Worm (Caenorhabditis elegans) whole organism, L4 larva: ENCODE results near the gene R02F2.9.
A peak's percentile ranks its signal among the peaks of the same experiment; 100 is the strongest.

ENCODE experiments used
- F26F4.8 ChIP-seq: fragments of 200-800 bp; sonication (Bioruptor generic); conservative IDR thresholded peaks from 2 replicates; pipeline ENCODE4 v1.3.6; 2022; ENCODE audit warnings: missing genetic modification characterization, missing compliant biosample characterization
- F37D6.2 ChIP-seq: sonication (generic microtip); optimal IDR thresholded peaks from 2 replicates; lab custom pipeline; 2016; ENCODE audit warnings: mild to moderate bottlenecking, missing genetic modification characterization, missing compliant biosample characterization
- F49E8.2 ChIP-seq: sonication (generic microtip); optimal IDR thresholded peaks from 2 replicates; lab custom pipeline; 2016; ENCODE audit warnings: missing compliant biosample characterization, mild to moderate bottlenecking, missing genetic modification characterization, borderline replicate concordance
- R02D3.7 ChIP-seq: fragments of 150-350 bp; sonication (generic microtip); optimal IDR thresholded peaks from 3 replicates; lab custom pipeline; 2014; ENCODE audit warnings: missing biosample characterization, missing genetic modification characterization
- T26A8.4 ChIP-seq: fragments of 200-800 bp; sonication (Bioruptor generic); IDR thresholded peaks from 2 replicates; pipeline ENCODE4 v1.3.6; 2022; ENCODE audit warnings: missing genetic modification characterization, missing compliant biosample characterization
- Y5F2A.4 ChIP-seq: fragments of 200-800 bp; sonication (Bioruptor generic); optimal IDR thresholded peaks from 2 replicates; lab custom pipeline; 2018; ENCODE audit warnings: mild to moderate bottlenecking, missing genetic modification characterization, missing compliant biosample characterization
- ZK337.2 ChIP-seq: fragments of 200-800 bp; sonication (Bioruptor generic); IDR thresholded peaks from 2 replicates; pipeline ENCODE4 v1.3.6; 2022; ENCODE audit warnings: missing genetic modification reagents, missing genetic modification characterization, missing compliant biosample characterization
- aha-1 ChIP-seq: fragments of 150-350 bp; peaks from one replicate; lab custom pipeline; 2014; ENCODE audit warnings: missing biosample characterization, missing genetic modification characterization
- arid-1 ChIP-seq: fragments of 200-800 bp; sonication (Bioruptor generic); conservative IDR thresholded peaks from 2 replicates; pipeline ENCODE4 v1.3.6; 2022; ENCODE audit warnings: missing genetic modification reagents, missing genetic modification characterization, missing compliant biosample characterization
- ceh-28 ChIP-seq: fragments of 150-350 bp; optimal IDR thresholded peaks from 2 replicates; lab custom pipeline; 2014; ENCODE audit warnings: missing biosample characterization, missing genetic modification reagents, missing genetic modification characterization
- ceh-32 ChIP-seq: sonication (generic microtip); optimal IDR thresholded peaks from 2 replicates; lab custom pipeline; 2016; ENCODE audit warnings: mild to moderate bottlenecking, missing genetic modification characterization, missing compliant biosample characterization; ENCODE audit not compliant: poor library complexity
- ceh-82 ChIP-seq: sonication (generic microtip); optimal IDR thresholded peaks from 2 replicates; lab custom pipeline; 2017; ENCODE audit warnings: missing biosample characterization, missing genetic modification characterization
- cey-2 ChIP-seq: sonication (generic microtip); optimal IDR thresholded peaks from 3 replicates; lab custom pipeline; 2017; ENCODE audit warnings: missing genetic modification characterization, mild to moderate bottlenecking, missing compliant biosample characterization, antibody characterized with exemption, borderline replicate concordance; ENCODE audit not compliant: insufficient read depth
- ctbp-1 ChIP-seq: fragments of 200-800 bp; sonication (Bioruptor generic); IDR thresholded peaks from 2 replicates; pipeline ENCODE4 v1.3.6; 2022; ENCODE audit warnings: missing genetic modification reagents, missing genetic modification characterization, missing compliant biosample characterization
- dmd-8 ChIP-seq: fragments of 200-800 bp; sonication (Bioruptor generic); IDR thresholded peaks from 2 replicates; pipeline ENCODE4 v1.3.6; 2022; ENCODE audit warnings: missing genetic modification characterization, missing compliant biosample characterization
- dmd-9 ChIP-seq: fragments of 200-800 bp; sonication (Bioruptor generic); IDR thresholded peaks from 2 replicates; pipeline ENCODE4 v1.3.6; 2022; ENCODE audit warnings: missing genetic modification reagents, missing genetic modification characterization, missing compliant biosample characterization
- duxl-1 ChIP-seq: sonication (generic microtip); optimal IDR thresholded peaks from 2 replicates; lab custom pipeline; 2016; ENCODE audit warnings: mild to moderate bottlenecking, missing genetic modification characterization, moderate library complexity, missing compliant biosample characterization; ENCODE audit not compliant: poor library complexity
- dve-1 ChIP-seq: sonication (generic microtip); optimal IDR thresholded peaks from 2 replicates; lab custom pipeline; 2017; ENCODE audit warnings: antibody characterized with exemption, mild to moderate bottlenecking, missing genetic modification characterization, missing compliant biosample characterization; ENCODE audit not compliant: insufficient read depth
- fkh-10 ChIP-seq: fragments of 150-350 bp; optimal IDR thresholded peaks from 2 replicates; lab custom pipeline; 2014; ENCODE audit warnings: missing biosample characterization, missing genetic modification reagents, missing genetic modification characterization
- hlh-11 ChIP-seq: fragments of 200-800 bp; sonication (Bioruptor generic); optimal IDR thresholded peaks from 2 replicates; lab custom pipeline; 2018; ENCODE audit warnings: mild to moderate bottlenecking, missing genetic modification characterization, missing compliant biosample characterization
- jun-1 ChIP-seq: fragments of 150-350 bp; optimal IDR thresholded peaks from 2 replicates; lab custom pipeline; 2014; ENCODE audit warnings: missing biosample characterization, missing genetic modification reagents, missing genetic modification characterization
- lin-1 ChIP-seq: fragments of 200-800 bp; sonication (Bioruptor generic); IDR thresholded peaks from 2 replicates; pipeline ENCODE4 v1.3.6; 2022; ENCODE audit warnings: missing genetic modification reagents, missing genetic modification characterization, missing compliant biosample characterization
- lin-13 ChIP-seq: fragments of 150-350 bp; optimal IDR thresholded peaks from 2 replicates; lab custom pipeline; 2014; ENCODE audit warnings: missing biosample characterization, missing genetic modification reagents, missing genetic modification characterization
- lin-29 ChIP-seq: fragments of 200-800 bp; sonication (Bioruptor generic); IDR thresholded peaks from 2 replicates; pipeline ENCODE4 v1.3.6; 2022; ENCODE audit warnings: missing genetic modification reagents, missing genetic modification characterization, missing compliant biosample characterization
- lir-3 ChIP-seq: sonication (generic microtip); optimal IDR thresholded peaks from 2 replicates; lab custom pipeline; 2016; ENCODE audit warnings: mild to moderate bottlenecking, missing genetic modification characterization, missing compliant biosample characterization
- madf-5 ChIP-seq, 2 experiments: fragments of 200-800 bp; sonication (Bioruptor generic); IDR thresholded peaks; 2 replicates each; pipeline ENCODE4 v1.3.6; 2022; ENCODE audit warnings: missing compliant biosample characterization in 2 of 2, missing genetic modification characterization in 2 of 2
- mdl-1 ChIP-seq, 2 experiments: fragments of 150-350 bp in 1 of 2; sonication (generic microtip) in 1 of 2; optimal IDR thresholded peaks; 2 replicates each; lab custom pipeline; 2014 to 2017; ENCODE audit warnings: missing biosample characterization in 2 of 2, missing genetic modification characterization in 2 of 2
- nhr-10 ChIP-seq: fragments of 150-350 bp; optimal IDR thresholded peaks from 2 replicates; lab custom pipeline; 2014; ENCODE audit warnings: missing biosample characterization, missing genetic modification characterization
- nhr-11 ChIP-seq: fragments of 150-350 bp; optimal IDR thresholded peaks from 2 replicates; lab custom pipeline; 2014; ENCODE audit warnings: missing biosample characterization, missing genetic modification characterization
- nhr-25 ChIP-seq: sonication (generic microtip); optimal IDR thresholded peaks from 2 replicates; lab custom pipeline; 2017; ENCODE audit warnings: missing genetic modification characterization, mild to moderate bottlenecking, missing compliant biosample characterization, antibody characterized with exemption, moderate library complexity, borderline replicate concordance; ENCODE audit not compliant: insufficient read depth
- nhr-28 ChIP-seq: fragments of 150-350 bp; optimal IDR thresholded peaks from 2 replicates; lab custom pipeline; 2014; ENCODE audit warnings: missing biosample characterization, missing genetic modification characterization
- nhr-76 ChIP-seq: fragments of 150-350 bp; optimal IDR thresholded peaks from 2 replicates; lab custom pipeline; 2014; ENCODE audit warnings: missing biosample characterization, missing genetic modification characterization
- pqm-1 ChIP-seq: sonication (generic microtip); optimal IDR thresholded peaks from 2 replicates; lab custom pipeline; 2017; ENCODE audit warnings: missing biosample characterization, missing genetic modification characterization
- set-16 ChIP-seq: fragments of 200-800 bp; sonication (Bioruptor generic); IDR thresholded peaks from 2 replicates; pipeline ENCODE4 v1.3.6; 2022; ENCODE audit warnings: missing genetic modification reagents, missing genetic modification characterization, missing compliant biosample characterization
- spr-3 ChIP-seq: fragments of 200-800 bp; sonication (Bioruptor generic); optimal IDR thresholded peaks from 2 replicates; lab custom pipeline; 2018; ENCODE audit warnings: mild to moderate bottlenecking, missing genetic modification characterization, missing compliant biosample characterization
- vab-7 ChIP-seq: fragments of 200-800 bp; sonication (Bioruptor generic); IDR thresholded peaks from 2 replicates; pipeline ENCODE4 v1.3.6; 2022; ENCODE audit warnings: missing genetic modification reagents, missing genetic modification characterization, missing compliant biosample characterization
- zfp-2 ChIP-seq: sonication (generic microtip); optimal IDR thresholded peaks from 2 replicates; lab custom pipeline; 2016; ENCODE audit warnings: mild to moderate bottlenecking, missing genetic modification characterization, missing compliant biosample characterization
- zip-11 ChIP-seq: fragments of 200-800 bp; sonication (Bioruptor generic); IDR thresholded peaks from 2 replicates; pipeline ENCODE4 v1.3.6; 2022; ENCODE audit warnings: missing genetic modification characterization, missing compliant biosample characterization
- zip-2 ChIP-seq: fragments of 150-350 bp; optimal IDR thresholded peaks from 2 replicates; lab custom pipeline; 2014; ENCODE audit warnings: missing biosample characterization, missing genetic modification characterization

R02F2.9 gene

ce11 chrIII:5453290-5453689 is 45.7 kb upstream of the R02F2.9 start, which contains the start of gene F48E8.4:
Gene F48E8.4 (plus strand): TSS chrIII:5453590.
- TF ChIP-seq duxl-1 (tag; lab: Kevin White, UChicago) (no peak), lin-1 (GFP tag; lab: Robert Waterston, UW) (no peak), R02D3.7 (tag; lab: Kevin White, UChicago) (no peak), nhr-25 (tag; lab: Kevin White, UChicago) (no peak), spr-3 (no peak), T26A8.4 (GFP tag; lab: Robert Waterston, UW) (0 out of 2 replicates have a peak, but pooled peaks have one; percentile 20), nhr-11 (no peak), aha-1 (tag; lab: Kevin White, UChicago) (peak; percentile 31), zfp-2 (tag; lab: Kevin White, UChicago) (no peak), F37D6.2 (tag; lab: Kevin White, UChicago) (no peak), F49E8.2 (tag; lab: Kevin White, UChicago) (no peak)

ce11 chrIII:5461079-5461478 is 37.9 kb upstream of the R02F2.9 start, which contains the start of gene F48E8.3:
Gene F48E8.3 (plus strand): TSS chrIII:5461379.
- TF ChIP-seq spr-3: no peak
- no peak for TF ChIP-seq ceh-28 (tag; lab: Kevin White, UChicago)
- TF ChIP-seq nhr-10 (tag; lab: Kevin White, UChicago): no peak
- no peak for TF ChIP-seq dmd-8
- no peak for TF ChIP-seq vab-7
- TF ChIP-seq ceh-32 (tag; lab: Kevin White, UChicago): no peak
- TF ChIP-seq F26F4.8 (GFP tag; lab: Robert Waterston, UW): no peak
- TF ChIP-seq nhr-76 (tag; lab: Kevin White, UChicago): no peak
- no peak for TF ChIP-seq fkh-10 (GFP tag; lab: Kevin White, UChicago)
- TF ChIP-seq pqm-1 (tag; lab: Kevin White, UChicago): no peak
- TF ChIP-seq F37D6.2 (tag; lab: Kevin White, UChicago): no peak
- TF ChIP-seq madf-5 (GFP tag; IDR thresholded peaks at IDR 0.05; lab: Robert Waterston, UW): no peak
- no peak for TF ChIP-seq zip-11 (GFP tag; lab: Robert Waterston, UW)
- no peak for TF ChIP-seq lin-1 (GFP tag; lab: Robert Waterston, UW)
- TF ChIP-seq ceh-82 (tag; lab: Kevin White, UChicago): no peak
- no peak for TF ChIP-seq jun-1 (tag; lab: Kevin White, UChicago)

- TF ChIP-seq set-16 (no peak), zip-2 (tag; lab: Kevin White, UChicago) (no peak), F49E8.2 (tag; lab: Kevin White, UChicago) (no peak), vab-7 (no peak), lin-29 (GFP tag; lab: Robert Waterston, UW) (no peak), ctbp-1 (no peak), ZK337.2 (GFP tag; lab: Robert Waterston, UW) (no peak), lir-3 (tag; lab: Kevin White, UChicago) (no peak), arid-1 (GFP tag; lab: Robert Waterston, UW) (no peak)
Observed at ce11 chrIII:5464077-5464476, 34.9 kb upstream of the R02F2.9 start, which contains the start of gene F48E8.2. Gene F48E8.2 (plus strand): TSS chrIII:5464377.

- peak in 1 of 2 experiments; percentile 10 for TF ChIP-seq mdl-1 (tag; optimal IDR thresholded peaks at IDR 0.05; lab: Kevin White, UChicago)
- TF ChIP-seq lir-3 (tag; lab: Kevin White, UChicago): no peak
- TF ChIP-seq nhr-28 (tag; lab: Kevin White, UChicago): peak; percentile 5
- no peak for TF ChIP-seq Y5F2A.4 (GFP tag; lab: Kevin White, UChicago)
- TF ChIP-seq nhr-10 (tag; lab: Kevin White, UChicago): no peak
- TF ChIP-seq lin-13 (GFP tag; lab: Kevin White, UChicago): no peak
- TF ChIP-seq hlh-11: no peak
- no peak for TF ChIP-seq cey-2 (tag; lab: Kevin White, UChicago)
- no peak for TF ChIP-seq dve-1 (tag; lab: Kevin White, UChicago)
- TF ChIP-seq dmd-9 (GFP tag; lab: Robert Waterston, UW): no peak
- no peak for TF ChIP-seq madf-5 (GFP tag; IDR thresholded peaks at IDR 0.05; lab: Robert Waterston, UW)
- TF ChIP-seq, all 104 proteins: peak for 2
Observed at ce11 chrIII:5464850-5465249, 34.1 kb upstream of the R02F2.9 start.
